Worm (Caenorhabditis elegans) whole organism, L4 larva: ENCODE results near the gene taf-8.

Experiments used
- D1046.2 ChIP-seq: fragments of 200-800 bp; sonication (Bioruptor generic); IDR thresholded peaks from 2 replicates; pipeline ENCODE4 v1.3.6; 2022; ENCODE audit warnings: missing genetic modification characterization, missing compliant biosample characterization
- aly-2 ChIP-seq: sonication (generic microtip); optimal IDR thresholded peaks from 2 replicates; lab custom pipeline; 2018; ENCODE audit warnings: missing biosample characterization, missing genetic modification characterization
- lin-15B ChIP-seq: fragments of 150-350 bp; sonication (generic microtip); optimal IDR thresholded peaks from 3 replicates; lab custom pipeline; 2014; ENCODE audit warnings: missing biosample characterization, missing genetic modification characterization
- nhr-102 ChIP-seq: sonication (generic microtip); optimal IDR thresholded peaks from 2 replicates; lab custom pipeline; 2016; ENCODE audit warnings: mild to moderate bottlenecking, missing genetic modification characterization, moderate library complexity, missing compliant biosample characterization
- nhr-41 ChIP-seq: fragments of 200-800 bp; sonication (Bioruptor generic); IDR thresholded peaks from 2 replicates; pipeline ENCODE4 v1.3.6; 2022; ENCODE audit warnings: missing genetic modification reagents, missing genetic modification characterization, missing compliant biosample characterization

ce11 chrII:9646122-9646555 is 23.0 kb upstream of the taf-8 start:
- TF ChIP-seq D1046.2 (GFP tag; lab: Robert Waterston, UW) (no peak), nhr-102 (tag; lab: Kevin White, UChicago) (no peak), aly-2 (no peak), lin-15B (no peak), nhr-41 (GFP tag; lab: Robert Waterston, UW) (no peak)
